Fruit fly (Drosophila melanogaster) Kc167 (cell line): ENCODE data around the gene CG8927.

Experiments
- Myc ChIP-seq: fragments of >200 bp; optimal IDR thresholded peaks from 2 replicates; lab custom pipeline; 2017; ENCODE audit warnings: missing external identifiers
- Sin3A ChIP-seq: fragments of >200 bp; optimal IDR thresholded peaks from 2 replicates; lab custom pipeline; 2018; ENCODE audit warnings: missing external identifiers
- h ChIP-seq: fragments of >200 bp; optimal IDR thresholded peaks from 3 replicates; lab custom pipeline; 2018; ENCODE audit warnings: missing external identifiers
- insv ChIP-seq: fragments of >200 bp; optimal IDR thresholded peaks from 3 replicates; lab custom pipeline; 2018; ENCODE audit warnings: missing external identifiers
- psq ChIP-seq: fragments of >200 bp; optimal IDR thresholded peaks from 2 replicates; lab custom pipeline; 2017; ENCODE audit warnings: missing external identifiers

dm6 chr3R:16231385-16232307 lies 50.8 kb downstream of the CG8927 start:
- TF ChIP-seq psq, result peak; percentile 81
- TF ChIP-seq Sin3A, result no peak
- no peak for TF ChIP-seq h (lab: Kevin White, UChicago)
- TF ChIP-seq insv (lab: Kevin White, UChicago), result no peak
- TF ChIP-seq Myc (lab: Kevin White, UChicago), result no peak
